Fruit fly (Drosophila melanogaster) whole organism, pupa: ENCODE results near the gene Bhmt.

ENCODE experiments used
- CG10348 ChIP-seq: fragments of 200-800 bp; sonication (Bioruptor generic); IDR thresholded peaks from 2 replicates; pipeline ENCODE4 v1.3.6; 2022; ENCODE audit warnings: missing biosample characterization, missing genetic modification characterization
- CG12605 ChIP-seq: fragments of 200-800 bp; sonication (Bioruptor generic); IDR thresholded peaks from 2 replicates; pipeline ENCODE4 v1.3.6; 2022; ENCODE audit warnings: missing biosample characterization, missing genetic modification characterization
- CG13204 ChIP-seq: fragments of 200-800 bp; sonication (Bioruptor generic); optimal IDR thresholded peaks from 2 replicates; lab custom pipeline; 2018; ENCODE audit warnings: missing biosample characterization, mild to moderate bottlenecking, missing genetic modification characterization, moderate library complexity
- CG14655 ChIP-seq: fragments of 200-800 bp; sonication (Bioruptor generic); optimal IDR thresholded peaks from 3 replicates; lab custom pipeline; 2017; ENCODE audit warnings: mild to moderate bottlenecking, missing biosample characterization, missing genetic modification reagents, missing genetic modification characterization
- CG15710 ChIP-seq: fragments of 200-800 bp; sonication (Bioruptor generic); optimal IDR thresholded peaks from 2 replicates; lab custom pipeline; 2018; ENCODE audit warnings: missing biosample characterization, mild to moderate bottlenecking, missing genetic modification characterization, moderate library complexity
- CG17806 ChIP-seq: fragments of 200-800 bp; sonication (Bioruptor generic); optimal IDR thresholded peaks from 2 replicates; lab custom pipeline; 2018; ENCODE audit warnings: missing biosample characterization, mild to moderate bottlenecking, missing genetic modification characterization, moderate library complexity
- CG32121 ChIP-seq: fragments of 200-800 bp; sonication (Bioruptor generic); IDR thresholded peaks from 2 replicates; pipeline ENCODE4 v1.3.6; 2022; ENCODE audit warnings: missing biosample characterization, missing genetic modification characterization
- CG34367 ChIP-seq: fragments of 200-800 bp; sonication (Bioruptor generic); optimal IDR thresholded peaks from 2 replicates; lab custom pipeline; 2018; ENCODE audit warnings: missing biosample characterization, mild to moderate bottlenecking, missing genetic modification characterization
- CG4496 ChIP-seq: fragments of 200-800 bp; sonication (Bioruptor generic); IDR thresholded peaks from 3 replicates; pipeline ENCODE4 v1.3.6; 2022; ENCODE audit warnings: missing biosample characterization, missing genetic modification characterization
- CG8159 ChIP-seq: fragments of 200-800 bp; sonication (Bioruptor generic); optimal IDR thresholded peaks from 3 replicates; lab custom pipeline; 2018; ENCODE audit warnings: missing biosample characterization, mild to moderate bottlenecking, missing genetic modification characterization, moderate library complexity
- CG8301 ChIP-seq: fragments of 200-800 bp; sonication (Bioruptor generic); optimal IDR thresholded peaks from 2 replicates; lab custom pipeline; 2018; ENCODE audit warnings: missing biosample characterization, mild to moderate bottlenecking, missing genetic modification characterization
- CG9948 ChIP-seq: fragments of 200-800 bp; sonication (Bioruptor generic); optimal IDR thresholded peaks from 2 replicates; lab custom pipeline; 2018; ENCODE audit warnings: missing biosample characterization, mild to moderate bottlenecking, missing genetic modification characterization, moderate library complexity
- D1 ChIP-seq: fragments of 200-800 bp; sonication (Bioruptor generic); optimal IDR thresholded peaks from 2 replicates; lab custom pipeline; 2018; ENCODE audit warnings: missing biosample characterization, mild to moderate bottlenecking, missing genetic modification characterization, moderate library complexity
- EcR ChIP-seq: fragments of 200-800 bp; sonication (Bioruptor generic); optimal IDR thresholded peaks from 3 replicates; lab custom pipeline; 2019; ENCODE audit warnings: missing biosample characterization, missing genetic modification characterization, mild to moderate bottlenecking, moderate library complexity, missing genetic modification reagents
- Ets98B ChIP-seq: fragments of 200-800 bp; sonication (Bioruptor generic); IDR thresholded peaks from 2 replicates; pipeline ENCODE4 v1.3.6; 2022; ENCODE audit warnings: missing biosample characterization, missing genetic modification characterization
- Pif1A ChIP-seq: fragments of 200-800 bp; sonication (Bioruptor generic); optimal IDR thresholded peaks from 3 replicates; lab custom pipeline; 2016; ENCODE audit warnings: missing biosample characterization, missing genetic modification characterization
- Pif1B ChIP-seq: fragments of 200-800 bp; sonication (Bioruptor generic); optimal IDR thresholded peaks from 3 replicates; lab custom pipeline; 2016; ENCODE audit warnings: missing biosample characterization, missing genetic modification characterization
- Snoo ChIP-seq: fragments of 200-800 bp; sonication (Bioruptor generic); optimal IDR thresholded peaks from 3 replicates; lab custom pipeline; 2017; ENCODE audit warnings: missing biosample characterization, mild to moderate bottlenecking, missing genetic modification characterization, inconsistent platforms
- fd96Ca ChIP-seq: fragments of 200-800 bp; sonication (Bioruptor generic); IDR thresholded peaks from 3 replicates; pipeline ENCODE4 v1.3.6; 2022; ENCODE audit warnings: missing biosample characterization, missing genetic modification characterization
- gl ChIP-seq: fragments of 200-800 bp; sonication (Bioruptor generic); optimal IDR thresholded peaks from 2 replicates; lab custom pipeline; 2018; ENCODE audit warnings: missing biosample characterization, mild to moderate bottlenecking, missing genetic modification characterization
- rn ChIP-seq: fragments of 200-800 bp; sonication (Bioruptor generic); IDR thresholded peaks from 2 replicates; pipeline ENCODE4 v1.3.6; 2022; ENCODE audit warnings: missing biosample characterization, missing genetic modification characterization

The Bhmt gene

DNA sequence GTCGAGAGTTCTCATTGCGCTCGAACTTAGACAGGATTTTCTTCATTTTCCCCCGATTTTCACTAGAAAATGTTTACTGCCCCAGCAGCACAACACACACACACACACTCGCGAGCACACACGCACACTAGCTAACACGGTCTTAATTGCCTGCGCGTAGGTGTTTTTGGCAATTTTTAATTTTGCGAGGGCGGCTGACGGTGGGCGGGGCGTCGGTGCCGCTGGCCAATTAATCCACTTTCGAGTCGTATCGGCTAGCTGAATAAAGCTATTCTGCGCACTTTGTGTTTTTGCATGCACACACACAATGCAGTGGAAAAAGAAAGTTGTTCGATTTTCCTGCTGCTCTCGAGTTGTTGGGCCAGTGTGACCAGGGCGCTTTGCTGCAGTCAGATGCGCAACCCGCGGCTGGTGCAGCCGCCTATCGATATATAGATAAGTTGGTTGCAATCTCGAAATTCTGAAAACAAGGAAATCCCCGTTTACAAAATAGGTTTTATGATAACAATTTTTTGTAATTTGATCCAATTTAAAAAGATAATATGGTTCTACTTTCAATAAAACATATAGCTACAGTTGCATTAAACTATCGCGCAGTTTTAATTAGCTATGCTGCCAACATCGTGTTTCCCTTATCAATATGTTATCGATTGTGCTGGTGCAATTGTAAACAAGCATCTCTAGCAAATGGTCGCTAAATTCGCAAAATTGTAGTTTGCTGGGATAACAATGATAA lies 11.4 kb upstream of the Bhmt start, which contains the start of the genes Nak and Tango6:
Gene Nak (minus strand): TSS at position 375 of the 736 bp plus-strand sequence.
Gene Tango6 (plus strand): TSS at position 659 of the 736 bp plus-strand sequence.
- peak; percentile 27 for TF ChIP-seq EcR (GFP tag; lab: Kevin White, UChicago)
- no peak for TF ChIP-seq CG12605
- no peak for TF ChIP-seq Snoo (tag; lab: Kevin White, UChicago)
- TF ChIP-seq Ets98B (GFP tag; lab: Robert Waterston, UW): no peak
- no peak for TF ChIP-seq CG9948 (tag; lab: Kevin White, UChicago)
- no peak for TF ChIP-seq CG14655 (GFP tag; lab: Kevin White, UChicago)
- peak; percentile 25 for TF ChIP-seq CG15710 (tag; lab: Kevin White, UChicago)
- no peak for TF ChIP-seq fd96Ca
- TF ChIP-seq Pif1B (GFP tag; lab: Kevin White, UChicago): no peak
- no peak for TF ChIP-seq Pif1A
- TF ChIP-seq CG32121 (GFP tag; lab: Robert Waterston, UW): no peak
- no peak for TF ChIP-seq CG8301
- no peak for TF ChIP-seq CG4496 (GFP tag; lab: Robert Waterston, UW)
- no peak for TF ChIP-seq CG10348 (GFP tag; lab: Robert Waterston, UW)
- no peak for TF ChIP-seq CG13204 (GFP tag; lab: Kevin White, UChicago)
- TF ChIP-seq rn (GFP tag; lab: Robert Waterston, UW): no peak
- TF ChIP-seq CG17806 (tag; lab: Kevin White, UChicago): no peak
- no peak for TF ChIP-seq D1 (tag; lab: Kevin White, UChicago)
- TF ChIP-seq CG34367 (tag; lab: Kevin White, UChicago): no peak
- TF ChIP-seq gl (tag; lab: Kevin White, UChicago): no peak
- peak; percentile 33 for TF ChIP-seq CG8159 (tag; lab: Kevin White, UChicago)

DNA sequence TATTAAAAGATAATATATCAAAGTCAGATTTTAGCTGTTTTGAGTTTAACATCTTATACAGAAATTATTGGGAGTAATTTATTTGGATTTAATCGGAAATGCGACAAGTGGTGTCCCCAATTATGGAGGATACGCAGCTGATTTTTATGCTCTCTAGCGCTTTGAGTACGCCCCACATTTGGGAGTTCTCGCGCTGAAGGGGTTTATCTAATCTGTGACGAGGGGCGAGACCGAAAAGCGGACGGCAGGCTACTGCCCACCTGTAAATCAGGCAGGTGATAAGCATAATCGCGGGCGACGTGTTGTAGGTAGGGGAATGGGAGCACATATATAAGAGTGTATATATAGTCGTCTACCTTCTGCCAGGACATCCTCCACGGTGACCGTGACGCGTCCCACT lies 10.8 kb upstream of the Bhmt start:
- TF ChIP-seq CG8301: no peak
- no peak for TF ChIP-seq fd96Ca
- no peak for TF ChIP-seq D1 (tag; lab: Kevin White, UChicago)
- no peak for TF ChIP-seq CG13204 (GFP tag; lab: Kevin White, UChicago)
- TF ChIP-seq CG10348 (GFP tag; lab: Robert Waterston, UW): no peak
- TF ChIP-seq Pif1B (GFP tag; lab: Kevin White, UChicago): no peak
- TF ChIP-seq CG9948 (tag; lab: Kevin White, UChicago): no peak
- TF ChIP-seq EcR (GFP tag; lab: Kevin White, UChicago): no peak
- no peak for TF ChIP-seq CG8159 (tag; lab: Kevin White, UChicago)
- TF ChIP-seq Snoo (tag; lab: Kevin White, UChicago): no peak

DNA sequence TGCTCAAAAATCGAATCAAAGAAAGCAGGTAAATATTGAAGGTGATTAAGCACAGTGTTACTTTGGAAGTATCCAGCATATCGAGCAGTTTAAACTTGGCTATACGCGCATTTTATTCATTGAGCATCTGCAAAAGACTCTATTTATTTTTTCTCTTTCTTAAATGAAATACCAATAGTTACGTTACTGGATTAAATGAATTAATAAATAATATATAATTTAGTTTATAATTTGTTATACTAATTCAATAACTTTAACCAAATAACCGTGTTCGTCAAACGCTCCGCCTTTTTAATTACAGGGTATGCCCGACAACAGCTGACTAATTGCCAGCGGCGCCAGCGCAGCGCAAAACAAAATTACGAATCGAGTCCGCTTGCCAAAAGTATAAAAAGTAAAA lies 9.7 kb upstream of the Bhmt start:
- TF ChIP-seq CG15710 (tag; lab: Kevin White, UChicago) (no peak), CG4496 (GFP tag; lab: Robert Waterston, UW) (peak; percentile 58; the same call in 1 of the 3 replicates), CG9948 (tag; lab: Kevin White, UChicago) (no peak), CG17806 (tag; lab: Kevin White, UChicago) (peak; percentile 0), CG10348 (GFP tag; lab: Robert Waterston, UW) (no peak), CG34367 (tag; lab: Kevin White, UChicago) (no peak), Pif1A (no peak), Pif1B (GFP tag; lab: Kevin White, UChicago) (no peak), EcR (GFP tag; lab: Kevin White, UChicago) (no peak), CG13204 (GFP tag; lab: Kevin White, UChicago) (no peak), gl (tag; lab: Kevin White, UChicago) (no peak), CG8159 (tag; lab: Kevin White, UChicago) (no peak), D1 (tag; lab: Kevin White, UChicago) (no peak), rn (GFP tag; lab: Robert Waterston, UW) (no peak), CG32121 (GFP tag; lab: Robert Waterston, UW) (peak; percentile 56; the same call in 1 of the 2 replicates), CG14655 (GFP tag; lab: Kevin White, UChicago) (no peak), CG8301 (no peak), fd96Ca (0 out of 3 replicates have a peak, but pooled peaks have one; percentile 14), Snoo (tag; lab: Kevin White, UChicago) (no peak), Ets98B (GFP tag; lab: Robert Waterston, UW) (peak; percentile 49)

DNA sequence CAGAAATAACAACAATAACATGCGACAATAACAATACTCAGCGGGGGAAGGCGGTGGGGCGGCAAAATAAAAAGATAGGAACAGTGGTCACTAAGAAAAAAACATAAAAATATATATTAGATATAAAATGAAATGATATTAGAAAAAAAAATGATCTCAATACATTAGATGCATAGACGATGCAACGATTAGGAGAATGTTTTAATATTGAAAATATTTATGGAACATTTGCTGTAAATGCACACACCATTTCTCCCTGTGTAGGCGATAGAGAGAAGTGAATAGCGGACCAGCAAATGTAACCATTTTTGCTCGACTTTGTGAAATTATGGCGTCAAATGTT lies 9.1 kb upstream of the Bhmt start:
- TF ChIP-seq CG8301: peak; percentile 37
- TF ChIP-seq CG12605: peak; percentile 85
- peak; percentile 56 for TF ChIP-seq CG8159 (tag; lab: Kevin White, UChicago)
- no peak for TF ChIP-seq Snoo (tag; lab: Kevin White, UChicago)
- peak; percentile 84 for TF ChIP-seq CG32121 (GFP tag; lab: Robert Waterston, UW)
- TF ChIP-seq Ets98B (GFP tag; lab: Robert Waterston, UW): peak; percentile 79
- TF ChIP-seq CG10348 (GFP tag; lab: Robert Waterston, UW): no peak
- peak; percentile 47 for TF ChIP-seq CG9948 (tag; lab: Kevin White, UChicago)
- TF ChIP-seq rn (GFP tag; lab: Robert Waterston, UW): no peak
- TF ChIP-seq CG17806 (tag; lab: Kevin White, UChicago): peak; percentile 62
- no peak for TF ChIP-seq Pif1A
- no peak for TF ChIP-seq Pif1B (GFP tag; lab: Kevin White, UChicago)
- TF ChIP-seq fd96Ca: peak; percentile 57; the same call in 2 of the 3 replicates
- no peak for TF ChIP-seq CG13204 (GFP tag; lab: Kevin White, UChicago)
- TF ChIP-seq CG14655 (GFP tag; lab: Kevin White, UChicago): peak; percentile 53
- TF ChIP-seq CG4496 (GFP tag; lab: Robert Waterston, UW): peak; percentile 88
- peak; percentile 38 for TF ChIP-seq CG15710 (tag; lab: Kevin White, UChicago)
- no peak for TF ChIP-seq CG34367 (tag; lab: Kevin White, UChicago)
- TF ChIP-seq EcR (GFP tag; lab: Kevin White, UChicago): no peak
- no peak for TF ChIP-seq gl (tag; lab: Kevin White, UChicago)
- TF ChIP-seq D1 (tag; lab: Kevin White, UChicago): no peak
